Worm (Caenorhabditis elegans) whole organism, L4/young adult: Measurements from ENCODE around the gene pde-2.

Experiments used
- dao-5 ChIP-seq: sonication (generic microtip); optimal IDR thresholded peaks from 2 replicates; lab custom pipeline; 2016; ENCODE audit warnings: missing genotype, missing genetic modification characterization, moderate library complexity, missing compliant biosample characterization
- him-1 ChIP-seq: sonication (generic microtip); optimal IDR thresholded peaks from 2 replicates; lab custom pipeline; 2016; ENCODE audit warnings: missing genotype, missing genetic modification reagents, missing genetic modification characterization, missing compliant biosample characterization

DNA sequence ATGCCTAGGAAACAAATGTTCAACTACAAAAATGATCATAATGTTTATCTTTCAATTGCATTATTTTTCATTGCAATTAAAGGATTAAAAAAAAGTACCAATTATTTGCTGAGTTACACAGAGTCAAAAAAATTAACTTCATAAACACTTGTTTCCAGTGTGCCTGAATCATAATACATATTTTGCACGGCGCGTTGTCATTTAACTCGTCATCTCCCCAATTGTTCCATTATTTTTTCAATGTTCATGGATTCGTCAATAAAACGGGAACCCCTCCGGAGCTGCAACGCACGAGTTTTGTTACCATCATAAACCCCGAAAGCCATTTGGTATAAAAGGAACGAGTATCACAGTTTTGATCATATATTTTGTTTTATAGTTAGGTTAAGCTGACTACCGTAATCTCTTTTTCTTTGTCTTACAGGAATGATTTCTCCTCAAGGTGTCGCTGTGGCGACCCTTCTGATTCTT lies 35.5 kb upstream of the pde-2 start, which contains the start of gene F59B2.12:
- TF ChIP-seq dao-5 (no peak), him-1 (no peak)
